Worm (Caenorhabditis elegans): Measurements from ENCODE around the gene F07H5.7.

DNA sequence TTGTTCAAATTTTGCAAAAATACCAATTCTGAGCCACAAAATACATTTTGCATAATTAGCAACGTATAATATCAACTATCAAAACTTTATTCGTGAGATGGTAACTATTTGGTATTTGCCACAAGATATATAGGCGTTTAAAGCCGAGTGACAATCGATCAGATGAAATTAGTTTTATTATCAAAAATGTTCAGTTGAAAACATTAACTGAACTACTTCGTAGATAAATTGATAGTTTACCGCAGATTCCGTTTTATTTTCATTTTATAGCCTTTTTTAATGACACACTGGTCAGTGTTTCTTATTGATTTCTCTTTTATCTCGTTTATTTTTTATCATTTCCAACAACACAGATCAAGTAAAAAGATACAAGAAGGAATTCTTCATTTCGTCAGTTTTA, 23.3 kb upstream of the F07H5.7 start:
- no peak for TF ChIP-seq tlp-1 (tag; optimal IDR thresholded peaks at IDR 0.05)
- no peak for TF ChIP-seq ceh-8 (GFP tag; optimal IDR thresholded peaks at IDR 0.05)
- TF ChIP-seq Y116A8C.19 (tag; optimal IDR thresholded peaks at IDR 0.05; ENCODE audit: borderline replicate concordance): no peak
- TF ChIP-seq aly-2 (tag; optimal IDR thresholded peaks at IDR 0.05): no peak
- TF ChIP-seq C04F5.9 (tag; optimal IDR thresholded peaks at IDR 0.05): no peak
- TF ChIP-seq ces-1 (GFP tag; optimal IDR thresholded peaks at IDR 0.05): no peak
- no peak for TF ChIP-seq aha-1 (tag; optimal IDR thresholded peaks at IDR 0.05)
- TF ChIP-seq nhr-237 (tag; optimal IDR thresholded peaks at IDR 0.05): no peak
- no peak for TF ChIP-seq jun-1 (tag; optimal IDR thresholded peaks at IDR 0.05)
- TF ChIP-seq lin-35 (GFP tag; optimal IDR thresholded peaks at IDR 0.05): peak in 1 of 2 experiments; percentile 32
- no peak for TF ChIP-seq nhr-77 (tag; optimal IDR thresholded peaks at IDR 0.05)
- no peak for TF ChIP-seq ceh-82 (tag; optimal IDR thresholded peaks at IDR 0.05)

All from whole organism, L1 larva.